Comparison of ENCODE assay signal across 1 fruit fly cellular context in genomic region chr3L:16412394-16412950, dm6.
TF ChIP-seq lines count a peak whose summit lies in the region.

Serinc (plus strand) TSS chr3L:16412722.

TF ChIP-seq in whole organism, embryonic, 481 proteins besides CTCF, POLR2A, EP300 and RAD21 (continued from another document and continues in another):
- no peak for TF ChIP-seq kah (GFP tag; optimal IDR thresholded peaks at IDR 0.05; lab: Kevin White, UChicago)
- peak; percentile 53 for TF ChIP-seq Atf-2 (GFP tag; optimal IDR thresholded peaks at IDR 0.05; lab: Kevin White, UChicago)
- TF ChIP-seq sim (GFP tag; IDR thresholded peaks at IDR 0.05; lab: Robert Waterston, UW): no peak
- no peak for TF ChIP-seq Dfd (GFP tag; optimal IDR thresholded peaks at IDR 0.05; lab: Kevin White, UChicago)
- TF ChIP-seq so (GFP tag; IDR thresholded peaks at IDR 0.05; lab: Robert Waterston, UW): no peak
- TF ChIP-seq CG13775 (GFP tag; optimal IDR thresholded peaks at IDR 0.05; lab: Kevin White, UChicago): peak; percentile 66
- TF ChIP-seq lab (GFP tag; optimal IDR thresholded peaks at IDR 0.05; lab: Kevin White, UChicago): no peak
- no peak for TF ChIP-seq pan (optimal IDR thresholded peaks at IDR 0.05; lab: Kevin White, UChicago)
- no peak for TF ChIP-seq pan (GFP tag; optimal IDR thresholded peaks at IDR 0.05 in 1 of 2, IDR thresholded peaks at IDR 0.05 in 1 of 2)
- TF ChIP-seq Usf (GFP tag; optimal IDR thresholded peaks at IDR 0.05; lab: Kevin White, UChicago): no peak
- peak; percentile 98 for TF ChIP-seq Opbp (GFP tag; IDR thresholded peaks at IDR 0.05; lab: Robert Waterston, UW; ENCODE audit: partially characterized antibody)
- peak; percentile 92; the same call in 3 of the 4 replicates for TF ChIP-seq chinmo (GFP tag; IDR thresholded peaks at IDR 0.05; lab: Robert Waterston, UW; ENCODE audit: partially characterized antibody)
- TF ChIP-seq az2 (GFP tag; optimal IDR thresholded peaks at IDR 0.05; lab: Kevin White, UChicago): peak; percentile 53
- no peak for TF ChIP-seq GATAe (GFP tag; conservative IDR thresholded peaks at IDR 0.05; lab: Robert Waterston, UW)
- peak; percentile 71 for TF ChIP-seq CG13424 (tag; optimal IDR thresholded peaks at IDR 0.05; lab: Kevin White, UChicago)
- TF ChIP-seq HLH54F (GFP tag; optimal IDR thresholded peaks at IDR 0.05; lab: Kevin White, UChicago): peak; percentile 58
- TF ChIP-seq ara (GFP tag; IDR thresholded peaks at IDR 0.05; lab: Robert Waterston, UW): peak; percentile 44; the same call in 1 of the 2 replicates
- TF ChIP-seq CG15073 (GFP tag; optimal IDR thresholded peaks at IDR 0.05; lab: Kevin White, UChicago): no peak
- peak in 1 of 2 experiments; percentile 42 for TF ChIP-seq bsh (GFP tag; optimal IDR thresholded peaks at IDR 0.05; lab: Kevin White, UChicago)
- TF ChIP-seq sens-2 (GFP tag; IDR thresholded peaks at IDR 0.05; lab: Robert Waterston, UW): no peak
- TF ChIP-seq vnd (GFP tag; IDR thresholded peaks at IDR 0.05; lab: Robert Waterston, UW; ENCODE audit: partially characterized antibody): peak; percentile 97
- TF ChIP-seq CG14441 (GFP tag; IDR thresholded peaks at IDR 0.05; lab: Robert Waterston, UW): peak; percentile 52; the same call in 1 of the 2 replicates
- TF ChIP-seq usp (GFP tag; optimal IDR thresholded peaks at IDR 0.05; lab: Kevin White, UChicago): no peak
- TF ChIP-seq cg (GFP tag; optimal IDR thresholded peaks at IDR 0.05; lab: Kevin White, UChicago): no peak
- peak; percentile 84 for TF ChIP-seq CG12659 (GFP tag; optimal IDR thresholded peaks at IDR 0.05; lab: Kevin White, UChicago)
- TF ChIP-seq CG18476 (GFP tag; optimal IDR thresholded peaks at IDR 0.05; lab: Kevin White, UChicago): peak; percentile 27
- peak; percentile 62 for TF ChIP-seq fu2 (GFP tag; optimal IDR thresholded peaks at IDR 0.05; lab: Kevin White, UChicago)
- TF ChIP-seq Camta (GFP tag; optimal IDR thresholded peaks at IDR 0.05; lab: Kevin White, UChicago): peak; percentile 54
- TF ChIP-seq stc (GFP tag; IDR thresholded peaks at IDR 0.05; lab: Robert Waterston, UW): no peak
- peak; percentile 38 for TF ChIP-seq CG4854 (GFP tag; optimal IDR thresholded peaks at IDR 0.05; lab: Kevin White, UChicago)
- no peak for TF ChIP-seq hkb (optimal IDR thresholded peaks at IDR 0.05; lab: Kevin White, UChicago)
- no peak; the same call in 1 of the 2 replicates for TF ChIP-seq hkb (GFP tag; IDR thresholded peaks at IDR 0.05; lab: Robert Waterston, UW)
- peak; percentile 35 for TF ChIP-seq CG7928 (GFP tag; optimal IDR thresholded peaks at IDR 0.05; lab: Kevin White, UChicago)
- no peak for TF ChIP-seq disco-r (GFP tag; optimal IDR thresholded peaks at IDR 0.05; lab: Kevin White, UChicago)
- no peak for TF ChIP-seq Blimp-1 (GFP tag; optimal IDR thresholded peaks at IDR 0.05; lab: Kevin White, UChicago)
- no peak for TF ChIP-seq Deaf1 (tag; optimal IDR thresholded peaks at IDR 0.05; lab: Kevin White, UChicago)
- TF ChIP-seq CG3065 (GFP tag; optimal IDR thresholded peaks at IDR 0.05; lab: Kevin White, UChicago): peak; percentile 33
- no peak for TF ChIP-seq gt (GFP tag; IDR thresholded peaks at IDR 0.05; lab: Robert Waterston, UW)
- TF ChIP-seq Scr (GFP tag; IDR thresholded peaks at IDR 0.05; lab: Robert Waterston, UW; ENCODE audit: partially characterized antibody): peak; percentile 98
- TF ChIP-seq E2f1 (GFP tag; IDR thresholded peaks at IDR 0.05; lab: Robert Waterston, UW): 0 out of 2 replicates have a peak, but pooled peaks have one; percentile 33
- peak; percentile 95 for TF ChIP-seq tna (GFP tag; IDR thresholded peaks at IDR 0.05; lab: Robert Waterston, UW; ENCODE audit: partially characterized antibody)
- TF ChIP-seq fd96Cb (tag; optimal IDR thresholded peaks at IDR 0.05; lab: Kevin White, UChicago): peak; percentile 34
- peak; percentile 43 for TF ChIP-seq CG1792 (GFP tag; optimal IDR thresholded peaks at IDR 0.05; lab: Kevin White, UChicago)
- TF ChIP-seq C15 (GFP tag; IDR thresholded peaks at IDR 0.05; lab: Robert Waterston, UW): no peak
- no peak for TF ChIP-seq Lpt (GFP tag; optimal IDR thresholded peaks at IDR 0.05; lab: Kevin White, UChicago)
- TF ChIP-seq ro (GFP tag; IDR thresholded peaks at IDR 0.05; lab: Robert Waterston, UW): no peak
- no peak for TF ChIP-seq D19A (tag; optimal IDR thresholded peaks at IDR 0.05; lab: Kevin White, UChicago)
- TF ChIP-seq CG7987 (GFP tag; optimal IDR thresholded peaks at IDR 0.05; lab: Kevin White, UChicago): peak; percentile 51
- peak; percentile 59 for TF ChIP-seq B-H2 (GFP tag; optimal IDR thresholded peaks at IDR 0.05; lab: Kevin White, UChicago)
- no peak for TF ChIP-seq CG12769 (tag; optimal IDR thresholded peaks at IDR 0.05; lab: Kevin White, UChicago)
- peak; percentile 56 for TF ChIP-seq grau (tag; optimal IDR thresholded peaks at IDR 0.05; lab: Kevin White, UChicago)
- TF ChIP-seq CG15696 (tag; optimal IDR thresholded peaks at IDR 0.05; lab: Kevin White, UChicago): peak; percentile 73
- peak; percentile 41; the same call in 1 of the 2 replicates for TF ChIP-seq CG32772 (GFP tag; IDR thresholded peaks at IDR 0.05; lab: Robert Waterston, UW)
- TF ChIP-seq pfk (GFP tag; optimal IDR thresholded peaks at IDR 0.05; lab: Kevin White, UChicago): no peak
- peak; percentile 42 for TF ChIP-seq CG33557 (GFP tag; optimal IDR thresholded peaks at IDR 0.05; lab: Kevin White, UChicago)
- peak; percentile 38 for TF ChIP-seq CG11398 (GFP tag; optimal IDR thresholded peaks at IDR 0.05; lab: Kevin White, UChicago)
- TF ChIP-seq Taf1 (GFP tag; IDR thresholded peaks at IDR 0.05; lab: Robert Waterston, UW): no peak
- peak; percentile 42; the same call in 1 of the 2 replicates for TF ChIP-seq CG14014 (GFP tag; IDR thresholded peaks at IDR 0.05; lab: Robert Waterston, UW)
- no peak for TF ChIP-seq CG6854 (GFP tag; optimal IDR thresholded peaks at IDR 0.05; lab: Kevin White, UChicago)
- TF ChIP-seq CG11093 (GFP tag; IDR thresholded peaks at IDR 0.05; lab: Robert Waterston, UW): no peak
- no peak for TF ChIP-seq odd (GFP tag; optimal IDR thresholded peaks at IDR 0.05; lab: Kevin White, UChicago)
- no peak for TF ChIP-seq Nf-YC (tag; optimal IDR thresholded peaks at IDR 0.05; lab: Kevin White, UChicago)
- TF ChIP-seq CG10209 (GFP tag; optimal IDR thresholded peaks at IDR 0.05; lab: Kevin White, UChicago): peak; percentile 15
- peak; percentile 44 for TF ChIP-seq CG1603 (tag; optimal IDR thresholded peaks at IDR 0.05; lab: Kevin White, UChicago)
- no peak for TF ChIP-seq CG8359 (GFP tag; optimal IDR thresholded peaks at IDR 0.05; lab: Kevin White, UChicago; ENCODE audit: borderline replicate concordance)
- TF ChIP-seq fru (optimal IDR thresholded peaks at IDR 0.05; lab: Kevin White, UChicago): no peak
- peak; percentile 72 for TF ChIP-seq sob (GFP tag; IDR thresholded peaks at IDR 0.05; lab: Robert Waterston, UW)
- TF ChIP-seq CG12071 (GFP tag; optimal IDR thresholded peaks at IDR 0.05; lab: Kevin White, UChicago): no peak
- peak; percentile 48 for TF ChIP-seq CG18619 (GFP tag; optimal IDR thresholded peaks at IDR 0.05; lab: Kevin White, UChicago)
- TF ChIP-seq CG9727 (GFP tag; optimal IDR thresholded peaks at IDR 0.05; lab: Kevin White, UChicago): peak; percentile 68
- TF ChIP-seq Optix (GFP tag; IDR thresholded peaks at IDR 0.05; lab: Robert Waterston, UW): 0 out of 3 replicates have a peak, but pooled peaks have one; percentile 25
- no peak for TF ChIP-seq Side (GFP tag; optimal IDR thresholded peaks at IDR 0.05; lab: Kevin White, UChicago)
- TF ChIP-seq exex (tag; optimal IDR thresholded peaks at IDR 0.05; lab: Kevin White, UChicago): peak; percentile 15
- peak; percentile 76 for TF ChIP-seq Dbx (GFP tag; IDR thresholded peaks at IDR 0.05; lab: Robert Waterston, UW)
- peak; percentile 73 for TF ChIP-seq Myb (GFP tag; optimal IDR thresholded peaks at IDR 0.05; lab: Kevin White, UChicago)
- TF ChIP-seq CG10565 (GFP tag; optimal IDR thresholded peaks at IDR 0.05; lab: Kevin White, UChicago): no peak
- peak; percentile 30 for TF ChIP-seq CG2202 (tag; optimal IDR thresholded peaks at IDR 0.05; lab: Kevin White, UChicago)
- TF ChIP-seq CG7745 (tag; optimal IDR thresholded peaks at IDR 0.05; lab: Kevin White, UChicago): no peak
- TF ChIP-seq CG13624 (GFP tag; optimal IDR thresholded peaks at IDR 0.05; lab: Kevin White, UChicago): peak; percentile 68
- peak; percentile 45 for TF ChIP-seq CG10654 (GFP tag; optimal IDR thresholded peaks at IDR 0.05; lab: Kevin White, UChicago)
- peak; percentile 32 for TF ChIP-seq CG3281 (GFP tag; optimal IDR thresholded peaks at IDR 0.05; lab: Kevin White, UChicago)
- TF ChIP-seq Mad (GFP tag; optimal IDR thresholded peaks at IDR 0.05; lab: Kevin White, UChicago): peak; percentile 62
- TF ChIP-seq CG4617 (GFP tag; optimal IDR thresholded peaks at IDR 0.05; lab: Kevin White, UChicago; ENCODE audit: borderline replicate concordance): peak; percentile 91
- peak; percentile 67; the same call in 2 of the 3 replicates for TF ChIP-seq CG11560 (tag; IDR thresholded peaks at IDR 0.05; lab: Robert Waterston, UW)
- peak; percentile 98 for TF ChIP-seq amos (GFP tag; IDR thresholded peaks at IDR 0.05; lab: Robert Waterston, UW; ENCODE audit: partially characterized antibody)
- TF ChIP-seq dati (GFP tag; IDR thresholded peaks at IDR 0.05; lab: Robert Waterston, UW): no peak
- no peak for TF ChIP-seq da (GFP tag; optimal IDR thresholded peaks at IDR 0.05; lab: Kevin White, UChicago)
- TF ChIP-seq CG15479 (GFP tag; optimal IDR thresholded peaks at IDR 0.05; lab: Kevin White, UChicago): no peak
- TF ChIP-seq seq (GFP tag; IDR thresholded peaks at IDR 0.05; lab: Robert Waterston, UW): no peak; the same call in 1 of the 2 replicates
- peak; percentile 95 for TF ChIP-seq CG34224 (GFP tag; IDR thresholded peaks at IDR 0.05; lab: Robert Waterston, UW; ENCODE audit: partially characterized antibody)
- TF ChIP-seq CoRest (tag; optimal IDR thresholded peaks at IDR 0.05; lab: Kevin White, UChicago): peak; percentile 74
- no peak for TF ChIP-seq yki (optimal IDR thresholded peaks at IDR 0.05; lab: Kevin White, UChicago)
- TF ChIP-seq D (optimal IDR thresholded peaks at IDR 0.05; lab: Kevin White, UChicago): no peak
- TF ChIP-seq D (GFP tag; optimal IDR thresholded peaks at IDR 0.05; lab: Kevin White, UChicago): peak; percentile 33
- TF ChIP-seq CG2199 (GFP tag; IDR thresholded peaks at IDR 0.05; lab: Robert Waterston, UW): no peak
- peak; percentile 6 for TF ChIP-seq p53 (GFP tag; optimal IDR thresholded peaks at IDR 0.05; lab: Kevin White, UChicago)
- TF ChIP-seq CG14710 (tag; optimal IDR thresholded peaks at IDR 0.05; lab: Kevin White, UChicago): peak; percentile 86
- TF ChIP-seq CG30403 (GFP tag; optimal IDR thresholded peaks at IDR 0.05; lab: Kevin White, UChicago): peak; percentile 70
- TF ChIP-seq CG3847 (GFP tag; IDR thresholded peaks at IDR 0.05; lab: Robert Waterston, UW): peak; percentile 75
- TF ChIP-seq ci (GFP tag; IDR thresholded peaks at IDR 0.05; lab: Robert Waterston, UW): peak; percentile 74
- TF ChIP-seq CG7556 (GFP tag; optimal IDR thresholded peaks at IDR 0.05; lab: Kevin White, UChicago): peak; percentile 21
- TF ChIP-seq BtbVII (GFP tag; optimal IDR thresholded peaks at IDR 0.05; lab: Kevin White, UChicago): peak; percentile 17
- TF ChIP-seq Bteb2 (GFP tag; optimal IDR thresholded peaks at IDR 0.05; lab: Kevin White, UChicago): peak; percentile 40
- no peak for TF ChIP-seq tup (GFP tag; optimal IDR thresholded peaks at IDR 0.05; lab: Kevin White, UChicago)
- TF ChIP-seq CG8944 (GFP tag; optimal IDR thresholded peaks at IDR 0.05; lab: Kevin White, UChicago): peak; percentile 36
- TF ChIP-seq CG32767 (GFP tag; IDR thresholded peaks at IDR 0.05; lab: Robert Waterston, UW): no peak
- TF ChIP-seq fd3F (GFP tag; optimal IDR thresholded peaks at IDR 0.05; lab: Kevin White, UChicago): peak; percentile 17
- no peak for TF ChIP-seq CG11504 (tag; optimal IDR thresholded peaks at IDR 0.05; lab: Kevin White, UChicago)
- 0 out of 2 replicates have a peak, but pooled peaks have one; percentile 9 for TF ChIP-seq Atf6 (GFP tag; IDR thresholded peaks at IDR 0.05; lab: Robert Waterston, UW)
- peak; percentile 84 for TF ChIP-seq CG2116 (GFP tag; optimal IDR thresholded peaks at IDR 0.05; lab: Kevin White, UChicago)
- TF ChIP-seq CG13123 (GFP tag; optimal IDR thresholded peaks at IDR 0.05; lab: Kevin White, UChicago): no peak
- TF ChIP-seq Dad (GFP tag; optimal IDR thresholded peaks at IDR 0.05; lab: Kevin White, UChicago): peak; percentile 69
- peak; percentile 98 for TF ChIP-seq sna (GFP tag; IDR thresholded peaks at IDR 0.05; lab: Robert Waterston, UW; ENCODE audit: partially characterized antibody)
- peak; percentile 21; the same call in 1 of the 2 replicates for TF ChIP-seq Ada2b (GFP tag; IDR thresholded peaks at IDR 0.05; lab: Robert Waterston, UW)
- TF ChIP-seq klu (GFP tag; IDR thresholded peaks at IDR 0.05; lab: Robert Waterston, UW): no peak
- TF ChIP-seq peb (GFP tag; IDR thresholded peaks at IDR 0.05; lab: Robert Waterston, UW): no peak
- TF ChIP-seq Antp (GFP tag; optimal IDR thresholded peaks at IDR 0.05; lab: Kevin White, UChicago): peak; percentile 47
- TF ChIP-seq sqz (GFP tag; optimal IDR thresholded peaks at IDR 0.05; lab: Kevin White, UChicago): no peak
- no peak for TF ChIP-seq ac (GFP tag; optimal IDR thresholded peaks at IDR 0.05; lab: Kevin White, UChicago)
- TF ChIP-seq insv (GFP tag; optimal IDR thresholded peaks at IDR 0.05; lab: Kevin White, UChicago): peak in 1 of 2 experiments; percentile 59
- peak; percentile 74 for TF ChIP-seq Max (GFP tag; optimal IDR thresholded peaks at IDR 0.05; lab: Kevin White, UChicago)
- no peak for TF ChIP-seq gem (tag; optimal IDR thresholded peaks at IDR 0.05; lab: Kevin White, UChicago)
- TF ChIP-seq CG15011 (GFP tag; optimal IDR thresholded peaks at IDR 0.05; lab: Kevin White, UChicago): no peak
- no peak for TF ChIP-seq Eip74EF (GFP tag; optimal IDR thresholded peaks at IDR 0.05; lab: Kevin White, UChicago)
- TF ChIP-seq mld (GFP tag; IDR thresholded peaks at IDR 0.05; lab: Robert Waterston, UW; ENCODE audit: partially characterized antibody): peak; percentile 95
- TF ChIP-seq crp (GFP tag; optimal IDR thresholded peaks at IDR 0.05; lab: Kevin White, UChicago): peak in 1 of 2 experiments; percentile 50
- TF ChIP-seq CG14965 (GFP tag; optimal IDR thresholded peaks at IDR 0.05; lab: Kevin White, UChicago; ENCODE audit: borderline replicate concordance): peak; percentile 99
- peak; percentile 57 for TF ChIP-seq Meics (GFP tag; optimal IDR thresholded peaks at IDR 0.05; lab: Kevin White, UChicago)
- peak; percentile 39 for TF ChIP-seq ewg (GFP tag; optimal IDR thresholded peaks at IDR 0.05; lab: Kevin White, UChicago)
- TF ChIP-seq shn (GFP tag; optimal IDR thresholded peaks at IDR 0.05; lab: Kevin White, UChicago): peak; percentile 46
